Worm (Caenorhabditis elegans) whole organism, young adult: ENCODE data around the gene hmgr-1.
A peak's percentile ranks its signal among the peaks of the same experiment; 100 is the strongest.

Experiments
- B0336.3 ChIP-seq: fragments of 200-800 bp; sonication (Bioruptor generic); IDR thresholded peaks from 2 replicates; pipeline ENCODE4 v1.3.6; 2022; ENCODE audit warnings: missing genetic modification characterization, missing compliant biosample characterization
- F23B12.7 ChIP-seq: sonication (generic microtip); optimal IDR thresholded peaks from 2 replicates; lab custom pipeline; 2017; ENCODE audit warnings: missing genetic modification characterization, mild to moderate bottlenecking, missing compliant biosample characterization, antibody characterized with exemption, moderate library complexity; ENCODE audit not compliant: insufficient read depth
- F33H1.4 ChIP-seq: fragments of 200-800 bp; sonication (Bioruptor generic); IDR thresholded peaks from 2 replicates; pipeline ENCODE4 v1.3.6; 2022; ENCODE audit warnings: missing genetic modification reagents, missing genetic modification characterization, missing compliant biosample characterization
- K11D2.4 ChIP-seq: fragments of 200-800 bp; sonication (Bioruptor generic); IDR thresholded peaks from 2 replicates; pipeline ENCODE4 v1.3.6; 2022; ENCODE audit warnings: missing genetic modification reagents, missing genetic modification characterization, missing compliant biosample characterization
- Y53F4B.3 ChIP-seq: fragments of 200-800 bp; sonication (Bioruptor generic); IDR thresholded peaks from 2 replicates; pipeline ENCODE4 v1.3.6; 2022; ENCODE audit warnings: missing genetic modification reagents, missing genetic modification characterization, missing compliant biosample characterization
- Y53G8AR.9 ChIP-seq: fragments of 200-800 bp; sonication (Bioruptor generic); conservative IDR thresholded peaks from 2 replicates; pipeline ENCODE4 v1.3.6; 2022; ENCODE audit warnings: missing genetic modification reagents, missing genetic modification characterization, missing compliant biosample characterization
- aptf-3 ChIP-seq: fragments of 200-800 bp; sonication (Bioruptor generic); IDR thresholded peaks from 2 replicates; pipeline ENCODE4 v1.3.6; 2022; ENCODE audit warnings: missing genetic modification characterization, missing compliant biosample characterization
- attf-6 ChIP-seq: fragments of 200-800 bp; sonication (Bioruptor generic); IDR thresholded peaks from 2 replicates; pipeline ENCODE4 v1.3.6; 2022; ENCODE audit warnings: missing genetic modification reagents, missing genetic modification characterization, missing compliant biosample characterization
- cebp-1 ChIP-seq, 2 experiments: fragments of 200-800 bp in 1 of 2; sonication (Bioruptor generic) in 1 of 2; sonication (generic microtip) in 1 of 2; IDR thresholded peaks in 1 of 2; optimal IDR thresholded peaks in 1 of 2; 2 replicates each; pipeline versions ENCODE4 v1.3.6 to Lab custom; 2017 to 2022; ENCODE audit warnings: missing compliant biosample characterization in 2 of 2, missing genetic modification characterization in 2 of 2, mild to moderate bottlenecking in 1 of 2, missing genetic modification reagents in 1 of 2, moderate library complexity in 1 of 2
- cebp-2 ChIP-seq: fragments of 200-800 bp; sonication (Bioruptor generic); IDR thresholded peaks from 2 replicates; pipeline ENCODE4 v1.3.6; 2022; ENCODE audit warnings: missing genetic modification characterization, missing compliant biosample characterization
- ceh-27 ChIP-seq: fragments of 200-800 bp; sonication (Bioruptor generic); optimal IDR thresholded peaks from 2 replicates; lab custom pipeline; 2018; ENCODE audit warnings: mild to moderate bottlenecking, missing genetic modification characterization, moderate library complexity, missing compliant biosample characterization
- ceh-58 ChIP-seq: fragments of 200-800 bp; sonication (Bioruptor generic); IDR thresholded peaks from 2 replicates; pipeline ENCODE4 v1.3.6; 2022; ENCODE audit warnings: missing genetic modification characterization, missing compliant biosample characterization
- die-1 ChIP-seq: sonication (generic microtip); optimal IDR thresholded peaks from 2 replicates; lab custom pipeline; 2016; ENCODE audit warnings: missing genotype, mild to moderate bottlenecking, missing genetic modification characterization, missing compliant biosample characterization
- dox-1 ChIP-seq: fragments of 200-800 bp; sonication (Bioruptor generic); IDR thresholded peaks from 2 replicates; pipeline ENCODE4 v1.3.6; 2022; ENCODE audit warnings: missing genetic modification reagents, missing genetic modification characterization, missing compliant biosample characterization
- dpff-1 ChIP-seq: sonication (generic microtip); optimal IDR thresholded peaks from 2 replicates; lab custom pipeline; 2017; ENCODE audit warnings: mild to moderate bottlenecking, missing genetic modification characterization, missing compliant biosample characterization
- ekl-4 ChIP-seq: fragments of 200-800 bp; sonication (Bioruptor generic); IDR thresholded peaks from 2 replicates; pipeline ENCODE4 v1.3.6; 2022; ENCODE audit warnings: missing genetic modification reagents, missing genetic modification characterization, missing compliant biosample characterization
- fkh-3 ChIP-seq: sonication (generic microtip); optimal IDR thresholded peaks from 2 replicates; lab custom pipeline; 2016; ENCODE audit warnings: mild to moderate bottlenecking, missing genetic modification characterization, missing compliant biosample characterization
- him-1 ChIP-seq: sonication (generic microtip); optimal IDR thresholded peaks from 2 replicates; lab custom pipeline; 2016; ENCODE audit warnings: missing genotype, missing genetic modification reagents, missing genetic modification characterization, missing compliant biosample characterization
- hlh-12 ChIP-seq: sonication (generic microtip); optimal IDR thresholded peaks from 2 replicates; lab custom pipeline; 2016; ENCODE audit warnings: missing genetic modification characterization, missing compliant biosample characterization
- hlh-26 ChIP-seq: fragments of 200-800 bp; sonication (Bioruptor generic); conservative IDR thresholded peaks from 2 replicates; pipeline ENCODE4 v1.3.6; 2022; ENCODE audit warnings: missing genetic modification reagents, missing genetic modification characterization, missing compliant biosample characterization
- hsf-1 ChIP-seq: fragments of 200-800 bp; sonication (Bioruptor generic); IDR thresholded peaks from 2 replicates; pipeline ENCODE4 v1.3.6; 2022; ENCODE audit warnings: missing genetic modification reagents, missing genetic modification characterization, missing compliant biosample characterization
- lin-26 ChIP-seq: fragments of 200-800 bp; sonication (Bioruptor generic); IDR thresholded peaks from 2 replicates; pipeline ENCODE4 v1.3.6; 2022; ENCODE audit warnings: missing genetic modification reagents, missing genetic modification characterization, missing compliant biosample characterization
- lir-1 ChIP-seq: fragments of 200-800 bp; sonication (Bioruptor generic); conservative IDR thresholded peaks from 2 replicates; pipeline ENCODE4 v1.3.6; 2022; ENCODE audit warnings: missing genetic modification reagents, missing genetic modification characterization, missing compliant biosample characterization
- lsl-1 ChIP-seq: fragments of 200-800 bp; sonication (Bioruptor generic); optimal IDR thresholded peaks from 2 replicates; lab custom pipeline; 2018; ENCODE audit warnings: mild to moderate bottlenecking, missing genetic modification characterization, moderate library complexity, missing compliant biosample characterization
- lsy-27 ChIP-seq: sonication (generic microtip); optimal IDR thresholded peaks from 2 replicates; lab custom pipeline; 2017; ENCODE audit warnings: missing genetic modification characterization, mild to moderate bottlenecking, missing compliant biosample characterization, antibody characterized with exemption, missing genotype, borderline replicate concordance; ENCODE audit not compliant: insufficient read depth
- madf-6 ChIP-seq: fragments of 200-800 bp; sonication (Bioruptor generic); IDR thresholded peaks from 2 replicates; pipeline ENCODE4 v1.3.6; 2022; ENCODE audit warnings: missing genetic modification reagents, missing genetic modification characterization, missing compliant biosample characterization
- mes-4 ChIP-seq: sonication (generic microtip); optimal IDR thresholded peaks from 2 replicates; lab custom pipeline; 2016; ENCODE audit warnings: missing genotype, missing genetic modification characterization, missing compliant biosample characterization
- nfya-2 ChIP-seq: fragments of 200-800 bp; sonication (Bioruptor generic); IDR thresholded peaks from 2 replicates; pipeline ENCODE4 v1.3.6; 2022; ENCODE audit warnings: missing genetic modification reagents, missing genetic modification characterization, missing compliant biosample characterization
- nhr-120 ChIP-seq: fragments of 200-800 bp; sonication (Bioruptor generic); IDR thresholded peaks from 2 replicates; pipeline ENCODE4 v1.3.6; 2022; ENCODE audit warnings: missing genetic modification characterization, missing compliant biosample characterization
- repo-1 ChIP-seq: sonication (generic microtip); optimal IDR thresholded peaks from 2 replicates; lab custom pipeline; 2017; ENCODE audit warnings: mild to moderate bottlenecking, missing genetic modification characterization, missing compliant biosample characterization
- sdz-38 ChIP-seq: sonication (generic microtip); optimal IDR thresholded peaks from 2 replicates; lab custom pipeline; 2016; ENCODE audit warnings: missing genotype, missing genetic modification characterization, missing compliant biosample characterization
- snpc-3.4 ChIP-seq: sonication (generic microtip); optimal IDR thresholded peaks from 2 replicates; lab custom pipeline; 2017; ENCODE audit warnings: missing genetic modification characterization, mild to moderate bottlenecking, missing compliant biosample characterization, antibody characterized with exemption, moderate library complexity, missing genotype, missing genetic modification reagents
- tbx-9 ChIP-seq: sonication (generic microtip); optimal IDR thresholded peaks from 2 replicates; lab custom pipeline; 2016; ENCODE audit warnings: borderline replicate concordance, missing genetic modification characterization, inconsistent platforms, missing compliant biosample characterization
- tlf-1 ChIP-seq: fragments of 200-800 bp; sonication (Bioruptor generic); optimal IDR thresholded peaks from 2 replicates; lab custom pipeline; 2018; ENCODE audit warnings: mild to moderate bottlenecking, missing genetic modification characterization, missing compliant biosample characterization
- zim-3 ChIP-seq: sonication (generic microtip); optimal IDR thresholded peaks from 2 replicates; lab custom pipeline; 2017; ENCODE audit warnings: mild to moderate bottlenecking, missing genetic modification characterization, moderate library complexity, missing compliant biosample characterization
- ztf-18 ChIP-seq: sonication (generic microtip); optimal IDR thresholded peaks from 2 replicates; lab custom pipeline; 2016; ENCODE audit warnings: missing genotype, mild to moderate bottlenecking, missing genetic modification characterization, missing compliant biosample characterization
- ztf-6 ChIP-seq: fragments of 200-800 bp; sonication (Bioruptor generic); IDR thresholded peaks from 2 replicates; pipeline ENCODE4 v1.3.6; 2022; ENCODE audit warnings: missing genetic modification reagents, missing genetic modification characterization, missing compliant biosample characterization

The hmgr-1 gene

ce11 chrIII:7338693-7339092 lies 20.6 kb upstream of the hmgr-1 start, which contains the start of gene kap-1 (continued):
- no peak for TF ChIP-seq zim-3
- TF ChIP-seq B0336.3 (GFP tag; lab: Robert Waterston, UW) = peak; percentile 86
- TF ChIP-seq sdz-38 (tag; lab: Kevin White, UChicago) = no peak
- TF ChIP-seq dpff-1 (tag; lab: Kevin White, UChicago) = peak; percentile 62
- peak; percentile 51; the same call in 1 of the 2 replicates for TF ChIP-seq ekl-4 (GFP tag; lab: Robert Waterston, UW)
- 0 out of 2 replicates have a peak, but pooled peaks have one; percentile 9 for TF ChIP-seq K11D2.4 (GFP tag; lab: Robert Waterston, UW)
- TF ChIP-seq F23B12.7 (tag; lab: Kevin White, UChicago) = no peak
- TF ChIP-seq ztf-18 (tag; lab: Kevin White, UChicago) = no peak
- no peak for TF ChIP-seq hlh-12 (tag; lab: Kevin White, UChicago)
- no peak for TF ChIP-seq cebp-1 (GFP tag; IDR thresholded peaks at IDR 0.05; lab: Robert Waterston, UW)
- peak; percentile 56 for TF ChIP-seq cebp-1 (tag; optimal IDR thresholded peaks at IDR 0.05; lab: Kevin White, UChicago)
- no peak for TF ChIP-seq Y53F4B.3 (GFP tag; lab: Robert Waterston, UW)

- TF ChIP-seq F33H1.4 (GFP tag; lab: Robert Waterston, UW) (peak; percentile 59; the same call in 1 of the 2 replicates), hsf-1 (no peak), lsl-1 (GFP tag; lab: Kevin White, UChicago) (peak; percentile 50)
- TF ChIP-seq, all 124 proteins: peak for 2
These were observed 20.2 kb upstream of the hmgr-1 start for ce11 chrIII:7339138-7339537.

ce11 chrIII:7343389-7343788 lies 15.9 kb upstream of the hmgr-1 start, which contains the start of gene F08F8.6:
F08F8.6 (plus strand) TSS chrIII:7343689.
- TF ChIP-seq attf-6 (GFP tag; lab: Robert Waterston, UW) (no peak), fkh-3 (tag; lab: Kevin White, UChicago) (no peak), mes-4 (tag; lab: Kevin White, UChicago) (no peak), snpc-3.4 (tag; lab: Kevin White, UChicago) (no peak), dox-1 (GFP tag; lab: Robert Waterston, UW) (no peak), ceh-27 (no peak)

ce11 chrIII:7347049-7347448 lies 12.2 kb upstream of the hmgr-1 start, which contains the start of gene F08F8.7:
F08F8.7 (minus strand) TSS chrIII:7347149.
- TF ChIP-seq fkh-3 (tag; lab: Kevin White, UChicago) (no peak), him-1 (tag; lab: Kevin White, UChicago) (no peak), tlf-1 (GFP tag; lab: Kevin White, UChicago) (no peak), aptf-3 (GFP tag; lab: Robert Waterston, UW) (no peak), cebp-1 (GFP tag; IDR thresholded peaks at IDR 0.05; lab: Robert Waterston, UW) (no peak), cebp-1 (tag; optimal IDR thresholded peaks at IDR 0.05; lab: Kevin White, UChicago) (no peak), dpff-1 (tag; lab: Kevin White, UChicago) (no peak), sdz-38 (tag; lab: Kevin White, UChicago) (no peak)

- TF ChIP-seq lsy-27 = no peak
- no peak for TF ChIP-seq die-1 (tag; lab: Kevin White, UChicago)
- TF ChIP-seq, all 124 proteins: peak for 0
These were observed 10.2 kb upstream of the hmgr-1 start, which contains the start of gene gos-28 for ce11 chrIII:7349075-7349474. gos-28 (minus strand) TSS chrIII:7349175.

- no peak for TF ChIP-seq madf-6
- no peak for TF ChIP-seq nhr-120
- no peak for TF ChIP-seq nfya-2 (GFP tag; lab: Robert Waterston, UW)
- no peak for TF ChIP-seq repo-1 (tag; lab: Kevin White, UChicago)
- no peak for TF ChIP-seq cebp-2
- no peak for TF ChIP-seq ceh-58 (GFP tag; lab: Robert Waterston, UW)
- TF ChIP-seq hsf-1 = no peak
- TF ChIP-seq Y53G8AR.9 (GFP tag; lab: Robert Waterston, UW) = no peak
- TF ChIP-seq lin-26 = no peak
- TF ChIP-seq tbx-9 (tag; lab: Kevin White, UChicago) = no peak
- no peak for TF ChIP-seq mes-4 (tag; lab: Kevin White, UChicago)
- no peak for TF ChIP-seq lir-1 (GFP tag; lab: Robert Waterston, UW)
- TF ChIP-seq hlh-26 = no peak
- TF ChIP-seq ztf-6 (GFP tag; lab: Robert Waterston, UW) = no peak
- TF ChIP-seq, all 124 proteins: peak for 0
These were observed 5.4 kb upstream of the hmgr-1 start, which contains the start of gene F08F8.9 for ce11 chrIII:7353871-7354270. F08F8.9 (minus strand) TSS chrIII:7353971.
